Fruit fly (Drosophila melanogaster): ENCODE measurements around the gene Fhos.

Gene Fhos

DNA sequence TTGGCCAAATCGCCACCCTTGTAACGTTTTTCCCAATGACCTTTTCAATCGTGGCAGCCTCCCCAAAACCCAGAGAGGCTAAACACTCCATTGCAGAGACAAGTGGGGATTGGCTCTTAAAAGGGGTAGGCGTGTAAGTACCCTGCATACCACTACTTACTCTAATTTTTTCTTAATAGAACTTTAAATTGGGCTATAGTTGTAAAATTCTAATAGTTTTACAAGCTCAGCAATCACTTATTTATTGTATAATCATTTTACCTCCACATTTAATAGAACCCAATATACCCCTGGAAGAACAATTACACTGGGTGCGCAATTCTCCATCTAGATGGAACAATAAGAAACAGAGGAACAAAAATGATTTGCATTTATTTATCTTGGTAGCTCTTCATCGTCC, 88.3 kb downstream of the Fhos start (continued):
- peak; percentile 77; the same call in 2 of the 3 replicates for TF ChIP-seq tgo (GFP tag; IDR thresholded peaks at IDR 0.05)
- TF ChIP-seq Dad (GFP tag; optimal IDR thresholded peaks at IDR 0.05): peak; percentile 46
- peak; percentile 84 for TF ChIP-seq zfh1 (GFP tag; IDR thresholded peaks at IDR 0.05)
- no peak for TF ChIP-seq pb (GFP tag; optimal IDR thresholded peaks at IDR 0.05)
- peak; percentile 3 for TF ChIP-seq CG2116 (GFP tag; optimal IDR thresholded peaks at IDR 0.05)
- TF ChIP-seq CG2678 (tag; optimal IDR thresholded peaks at IDR 0.05): peak; percentile 88
- no peak for TF ChIP-seq nerfin-2 (GFP tag; IDR thresholded peaks at IDR 0.05; ENCODE audit: partially characterized antibody)
- TF ChIP-seq CG3163 (GFP tag; optimal IDR thresholded peaks at IDR 0.05): peak; percentile 23
- TF ChIP-seq btn (GFP tag; optimal IDR thresholded peaks at IDR 0.05): peak; percentile 31
- no peak for TF ChIP-seq vfl (GFP tag; optimal IDR thresholded peaks at IDR 0.05)
- TF ChIP-seq z (GFP tag; IDR thresholded peaks at IDR 0.05): 0 out of 3 replicates have a peak, but pooled peaks have one; percentile 59
- TF ChIP-seq sob (GFP tag; IDR thresholded peaks at IDR 0.05): peak; percentile 79
- no peak for TF ChIP-seq inv (GFP tag; IDR thresholded peaks at IDR 0.05; ENCODE audit: partially characterized antibody)
- TF ChIP-seq CG8281 (tag; optimal IDR thresholded peaks at IDR 0.05): peak; percentile 28
- TF ChIP-seq lmd (GFP tag; IDR thresholded peaks at IDR 0.05): peak; percentile 84
- TF ChIP-seq CG7987 (GFP tag; optimal IDR thresholded peaks at IDR 0.05): peak; percentile 24
- TF ChIP-seq az2 (GFP tag; optimal IDR thresholded peaks at IDR 0.05): peak; percentile 73
- TF ChIP-seq crol (GFP tag; IDR thresholded peaks at IDR 0.05): no peak
- TF ChIP-seq sc (optimal IDR thresholded peaks at IDR 0.05): no peak
- TF ChIP-seq sc (GFP tag; optimal IDR thresholded peaks at IDR 0.05): peak; percentile 46
- peak; percentile 70 for TF ChIP-seq Abd-B (GFP tag; optimal IDR thresholded peaks at IDR 0.05)
- TF ChIP-seq CG3847 (GFP tag; IDR thresholded peaks at IDR 0.05): peak; percentile 67
- peak; percentile 31; the same call in 1 of the 2 replicates for TF ChIP-seq dimm (GFP tag; IDR thresholded peaks at IDR 0.05)
- no peak for TF ChIP-seq Neu2 (GFP tag; optimal IDR thresholded peaks at IDR 0.05; ENCODE audit: borderline replicate concordance)
- TF ChIP-seq CG15601 (tag; optimal IDR thresholded peaks at IDR 0.05): peak; percentile 71
- peak; percentile 54 for TF ChIP-seq CrebB (tag; optimal IDR thresholded peaks at IDR 0.05)
- peak; percentile 74 for TF ChIP-seq CG4730 (GFP tag; IDR thresholded peaks at IDR 0.05)
- 0 out of 2 replicates have a peak, but pooled peaks have one; percentile 37 for TF ChIP-seq al (GFP tag; IDR thresholded peaks at IDR 0.05)
- peak; percentile 62 for TF ChIP-seq Antp (GFP tag; optimal IDR thresholded peaks at IDR 0.05)
- TF ChIP-seq ase (GFP tag; IDR thresholded peaks at IDR 0.05): peak; percentile 63
- peak; percentile 55; the same call in 1 of the 2 replicates for TF ChIP-seq CG8765 (GFP tag; IDR thresholded peaks at IDR 0.05)
- TF ChIP-seq CG9215 (GFP tag; IDR thresholded peaks at IDR 0.05): peak; percentile 49; the same call in 1 of the 2 replicates
- TF ChIP-seq fd3F (GFP tag; optimal IDR thresholded peaks at IDR 0.05): peak; percentile 68
- no peak for TF ChIP-seq BEAF-32 (GFP tag; optimal IDR thresholded peaks at IDR 0.05)
- no peak for TF ChIP-seq CG1832 (GFP tag; optimal IDR thresholded peaks at IDR 0.05)
- peak; percentile 38 for TF ChIP-seq Mad (GFP tag; optimal IDR thresholded peaks at IDR 0.05)
- TF ChIP-seq unpg (GFP tag; optimal IDR thresholded peaks at IDR 0.05): peak; percentile 81
- no peak for TF ChIP-seq CG4617 (GFP tag; optimal IDR thresholded peaks at IDR 0.05; ENCODE audit: borderline replicate concordance)
- peak; percentile 59; the same call in 1 of the 3 replicates for TF ChIP-seq so (GFP tag; IDR thresholded peaks at IDR 0.05)
- TF ChIP-seq sna (GFP tag; IDR thresholded peaks at IDR 0.05; ENCODE audit: partially characterized antibody): no peak
- peak; percentile 50 for TF ChIP-seq pnt (GFP tag; optimal IDR thresholded peaks at IDR 0.05)
- no peak; the same call in 1 of the 2 replicates for TF ChIP-seq CG43689 (GFP tag; IDR thresholded peaks at IDR 0.05)
- TF ChIP-seq lov (optimal IDR thresholded peaks at IDR 0.05): no peak
- TF ChIP-seq lov (GFP tag; IDR thresholded peaks at IDR 0.05): no peak
- TF ChIP-seq CG11085 (GFP tag; IDR thresholded peaks at IDR 0.05): peak; percentile 25; the same call in 1 of the 2 replicates
- no peak for TF ChIP-seq cg (GFP tag; optimal IDR thresholded peaks at IDR 0.05)
- peak; percentile 60 for TF ChIP-seq crc (GFP tag; optimal IDR thresholded peaks at IDR 0.05)
- peak; percentile 77 for TF ChIP-seq CG18262 (tag; optimal IDR thresholded peaks at IDR 0.05)
- peak; percentile 55 for TF ChIP-seq CG30431 (GFP tag; optimal IDR thresholded peaks at IDR 0.05)
- TF ChIP-seq CG17912 (GFP tag; optimal IDR thresholded peaks at IDR 0.05): no peak
- peak; percentile 76 for TF ChIP-seq caup (GFP tag; optimal IDR thresholded peaks at IDR 0.05; ENCODE audit: severe bottlenecking)

Measured in whole organism, embryonic.